Worm (Caenorhabditis elegans): ENCODE results near the gene F44A2.3.

F44A2.3 gene

DNA sequence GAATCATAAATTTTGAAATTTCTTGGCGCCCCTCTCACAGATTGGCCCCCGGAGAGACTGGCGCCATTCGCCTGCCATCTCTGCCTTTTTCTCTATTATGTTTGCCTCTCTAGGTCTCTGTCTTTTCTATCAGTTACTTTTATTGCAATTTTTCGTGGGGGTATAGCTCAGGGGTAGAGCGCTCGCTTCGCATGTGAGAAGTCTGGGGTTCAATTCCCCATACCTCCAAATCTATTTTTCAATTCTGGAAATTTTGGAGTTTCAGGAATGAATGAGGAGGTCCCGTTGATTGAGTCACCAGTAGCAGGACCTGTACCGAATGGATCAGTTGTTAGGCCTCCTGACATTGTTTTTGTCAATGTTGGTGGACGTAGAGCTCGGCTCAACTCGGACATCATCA lies 12.8 kb downstream of the F44A2.3 start, which contains the start of gene kvs-3 (continued):
- no peak for TF ChIP-seq ceh-32 (tag; optimal IDR thresholded peaks at IDR 0.05; ENCODE audit: poor library complexity)
- peak; percentile 96 for TF ChIP-seq daf-19 (GFP tag; conservative IDR thresholded peaks at IDR 0.05)
- TF ChIP-seq zag-1 (tag; optimal IDR thresholded peaks at IDR 0.05), result no peak
- TF ChIP-seq dpl-1 (GFP tag; optimal IDR thresholded peaks at IDR 0.05), result peak; percentile 4
- TF ChIP-seq T20F7.1 (GFP tag; optimal IDR thresholded peaks at IDR 0.05), result peak; percentile 69
- peak; percentile 82; the same call in 1 of the 2 replicates for TF ChIP-seq saeg-2 (GFP tag; IDR thresholded peaks at IDR 0.05)
- peak in 1 of 2 experiments; percentile 48 for TF ChIP-seq lsy-2 (tag; optimal IDR thresholded peaks at IDR 0.05)
- TF ChIP-seq ama-1 (optimal IDR thresholded peaks at IDR 0.05), result no peak
- no peak for TF ChIP-seq nhr-42 (GFP tag; IDR thresholded peaks at IDR 0.05)
- no peak for TF ChIP-seq lin-15B (tag; optimal IDR thresholded peaks at IDR 0.05)
- TF ChIP-seq ZK546.5 (tag; optimal IDR thresholded peaks at IDR 0.05), result no peak
- TF ChIP-seq lim-7 (GFP tag; IDR thresholded peaks at IDR 0.05), result peak; percentile 98; the same call in 1 of the 2 replicates
- TF ChIP-seq nhr-237 (tag; optimal IDR thresholded peaks at IDR 0.05), result no peak
- TF ChIP-seq madf-5 (GFP tag; IDR thresholded peaks at IDR 0.05), result peak in 1 of 2 experiments; percentile 94; a peak in 2 of 4 replicates
- TF ChIP-seq egl-27 (tag; optimal IDR thresholded peaks at IDR 0.05), result no peak
- peak; percentile 95 for TF ChIP-seq pha-4 (GFP tag; IDR thresholded peaks at IDR 0.05)
- no peak for TF ChIP-seq pha-4 (tag; optimal IDR thresholded peaks at IDR 0.05)
- TF ChIP-seq D1046.2 (GFP tag; IDR thresholded peaks at IDR 0.05), result peak; percentile 93
- peak in 1 of 2 experiments; percentile 84 for TF ChIP-seq unc-62 (GFP tag; optimal IDR thresholded peaks at IDR 0.05 in 1 of 2)
- no peak for TF ChIP-seq unc-62 (tag; optimal IDR thresholded peaks at IDR 0.05)
- no peak for TF ChIP-seq ceh-82 (tag; optimal IDR thresholded peaks at IDR 0.05)
- peak; percentile 97 for TF ChIP-seq nhr-41 (GFP tag; IDR thresholded peaks at IDR 0.05)
- TF ChIP-seq hlh-11 (tag; optimal IDR thresholded peaks at IDR 0.05), result no peak
- TF ChIP-seq nhr-10 (tag; optimal IDR thresholded peaks at IDR 0.05), result no peak
- peak; percentile 82; the same call in 1 of the 2 replicates for TF ChIP-seq zip-11 (GFP tag; IDR thresholded peaks at IDR 0.05)
- TF ChIP-seq hmg-1.1 (GFP tag; IDR thresholded peaks at IDR 0.05), result peak; percentile 91
- TF ChIP-seq lin-39 (tag; optimal IDR thresholded peaks at IDR 0.05), result no peak
- peak; percentile 92 for TF ChIP-seq php-3 (GFP tag; IDR thresholded peaks at IDR 0.05)
- no peak for TF ChIP-seq pqm-1 (tag; optimal IDR thresholded peaks at IDR 0.05)
- TF ChIP-seq mep-1 (tag; optimal IDR thresholded peaks at IDR 0.05), result no peak
- TF ChIP-seq unc-130 (GFP tag; optimal IDR thresholded peaks at IDR 0.05), result peak; percentile 22
- TF ChIP-seq snpc-1.2 (GFP tag; IDR thresholded peaks at IDR 0.05), result no peak
- no peak for TF ChIP-seq aly-2 (tag; optimal IDR thresholded peaks at IDR 0.05)
- TF ChIP-seq vab-7 (GFP tag; IDR thresholded peaks at IDR 0.05), result peak; percentile 95
- TF ChIP-seq sdz-12 (GFP tag; optimal IDR thresholded peaks at IDR 0.05), result peak; percentile 44
- TF ChIP-seq F37D6.2 (tag; optimal IDR thresholded peaks at IDR 0.05), result peak; percentile 43
- TF ChIP-seq ztf-11 (tag; optimal IDR thresholded peaks at IDR 0.05), result no peak
- peak; percentile 80 for TF ChIP-seq madf-9 (GFP tag; conservative IDR thresholded peaks at IDR 0.05)
- peak; percentile 48 to 85 for TF ChIP-seq daf-16 (GFP tag; optimal IDR thresholded peaks at IDR 0.05)
- no peak for TF ChIP-seq daf-16 (tag; optimal IDR thresholded peaks at IDR 0.05)
- no peak for TF ChIP-seq ces-1 (GFP tag; optimal IDR thresholded peaks at IDR 0.05)
- peak; percentile 93; the same call in 1 of the 2 replicates for TF ChIP-seq arid-1 (GFP tag; conservative IDR thresholded peaks at IDR 0.05)
- TF ChIP-seq ceh-28 (tag; optimal IDR thresholded peaks at IDR 0.05), result no peak
- TF ChIP-seq lin-29 (GFP tag; IDR thresholded peaks at IDR 0.05), result peak; percentile 76
- TF ChIP-seq cey-2 (tag; optimal IDR thresholded peaks at IDR 0.05; ENCODE audit: borderline replicate concordance, insufficient read depth), result no peak
- TF ChIP-seq F49E8.2 (tag; optimal IDR thresholded peaks at IDR 0.05; ENCODE audit: borderline replicate concordance), result peak; percentile 20
- TF ChIP-seq nhr-102 (tag; optimal IDR thresholded peaks at IDR 0.05), result no peak
- peak; percentile 74 for TF ChIP-seq spr-1 (tag; optimal IDR thresholded peaks at IDR 0.05)
- TF ChIP-seq rbr-2 (tag; optimal IDR thresholded peaks at IDR 0.05), result peak; percentile 73
- peak; percentile 87 for TF ChIP-seq Y5F2A.4 (GFP tag; optimal IDR thresholded peaks at IDR 0.05)
- no peak for TF ChIP-seq mxl-3 (GFP tag; optimal IDR thresholded peaks at IDR 0.05)
- no peak for TF ChIP-seq snpc-4 (tag; optimal IDR thresholded peaks at IDR 0.05)
- no peak for TF ChIP-seq egl-43 (GFP tag; IDR thresholded peaks at IDR 0.05)
